Worm (Caenorhabditis elegans) whole organism, midembryonic: Measurements from ENCODE around the gene syx-2.
A peak's percentile ranks its signal among the peaks of the same experiment; 100 is the strongest.

ENCODE experiments used
- T22C8.4 ChIP-seq: fragments of 200-800 bp; sonication (Bioruptor generic); IDR thresholded peaks from 2 replicates; pipeline ENCODE4 v1.3.6; 2022; ENCODE audit warnings: missing genetic modification characterization, missing compliant biosample characterization
- cog-1 ChIP-seq: sonication (generic microtip); optimal IDR thresholded peaks from 2 replicates; lab custom pipeline; 2016; ENCODE audit warnings: missing genetic modification characterization, missing compliant biosample characterization
- flt-1 ChIP-seq: fragments of 200-800 bp; sonication (Bioruptor generic); IDR thresholded peaks from 2 replicates; pipeline ENCODE4 v1.3.6; 2022; ENCODE audit warnings: missing genetic modification characterization, missing compliant biosample characterization
- klf-2 ChIP-seq: fragments of 200-800 bp; sonication (Bioruptor generic); conservative IDR thresholded peaks from 2 replicates; pipeline ENCODE4 v1.3.6; 2022; ENCODE audit warnings: missing genetic modification reagents, missing genetic modification characterization, missing compliant biosample characterization
- med-1 ChIP-seq: sonication (generic microtip); optimal IDR thresholded peaks from 2 replicates; lab custom pipeline; 2017; ENCODE audit warnings: missing genetic modification characterization, mild to moderate bottlenecking, missing compliant biosample characterization, antibody characterized with exemption, missing genetic modification reagents; ENCODE audit not compliant: insufficient read depth
- ref-1 ChIP-seq: fragments of 200-800 bp; sonication (Bioruptor generic); conservative IDR thresholded peaks from 2 replicates; pipeline ENCODE4 v1.3.6; 2022; ENCODE audit warnings: missing genetic modification reagents, missing genetic modification characterization, missing compliant biosample characterization
- tab-1 ChIP-seq: fragments of 200-800 bp; sonication (Bioruptor generic); IDR thresholded peaks from 2 replicates; pipeline ENCODE4 v1.3.6; 2022; ENCODE audit warnings: missing genetic modification characterization, missing compliant biosample characterization
- ztf-23 ChIP-seq: fragments of 200-800 bp; sonication (Bioruptor generic); IDR thresholded peaks from 2 replicates; pipeline ENCODE4 v1.3.6; 2022; ENCODE audit warnings: missing genetic modification reagents, missing genetic modification characterization, missing compliant biosample characterization
- ztf-29 ChIP-seq: fragments of 200-800 bp; sonication (Bioruptor generic); IDR thresholded peaks from 2 replicates; pipeline ENCODE4 v1.3.6; 2022; ENCODE audit warnings: missing genetic modification reagents, missing genetic modification characterization, missing compliant biosample characterization

syx-2 gene

ce11 chrX:13959849-13960248 lies at the start of gene syx-2:
Gene syx-2, plus strand, starts transcription at chrX:13960149.
- TF ChIP-seq ztf-29 (no peak), klf-2 (GFP tag; lab: Robert Waterston, UW) (no peak), cog-1 (no peak), tab-1 (no peak), flt-1 (GFP tag; lab: Robert Waterston, UW) (no peak), med-1 (GFP tag; lab: Kevin White, UChicago) (no peak), ref-1 (no peak), ztf-23 (no peak), T22C8.4 (GFP tag; lab: Robert Waterston, UW) (no peak)

- no peak for TF ChIP-seq cog-1
- no peak for TF ChIP-seq ztf-29
- TF ChIP-seq tab-1 = no peak
- no peak for TF ChIP-seq klf-2 (GFP tag; lab: Robert Waterston, UW)
- TF ChIP-seq T22C8.4 (GFP tag; lab: Robert Waterston, UW) = no peak
- no peak for TF ChIP-seq med-1 (GFP tag; lab: Kevin White, UChicago)
- TF ChIP-seq ref-1 = no peak
- TF ChIP-seq flt-1 (GFP tag; lab: Robert Waterston, UW) = no peak
- TF ChIP-seq ztf-23 = no peak
These were observed 46.3 kb upstream of the syx-2 start for ce11 chrX:13913641-13914040.

ce11 chrX:13914289-13914688 lies 45.7 kb upstream of the syx-2 start, which contains the start of gene Y26E6A.2:
Gene Y26E6A.2, minus strand, starts transcription at chrX:13914389.
- TF ChIP-seq flt-1 (GFP tag; lab: Robert Waterston, UW) (no peak), klf-2 (GFP tag; lab: Robert Waterston, UW) (no peak), tab-1 (no peak), med-1 (GFP tag; lab: Kevin White, UChicago) (no peak), ztf-29 (no peak), ref-1 (no peak), cog-1 (no peak), T22C8.4 (GFP tag; lab: Robert Waterston, UW) (no peak), ztf-23 (no peak)

ce11 chrX:13917121-13917755 lies 42.7 kb upstream of the syx-2 start, which contains the start of gene ekl-5:
Gene ekl-5, minus strand, starts transcription at chrX:13917171.
- no peak for TF ChIP-seq med-1 (GFP tag; lab: Kevin White, UChicago)
- TF ChIP-seq ref-1 = no peak
- no peak for TF ChIP-seq tab-1
- TF ChIP-seq T22C8.4 (GFP tag; lab: Robert Waterston, UW) = peak; percentile 82
- TF ChIP-seq flt-1 (GFP tag; lab: Robert Waterston, UW) = no peak
- no peak for TF ChIP-seq klf-2 (GFP tag; lab: Robert Waterston, UW)
- TF ChIP-seq ztf-23 = no peak
- TF ChIP-seq ztf-29 = no peak
- TF ChIP-seq cog-1 = peak; percentile 34

ce11 chrX:13918143-13918542 lies 41.8 kb upstream of the syx-2 start:
- TF ChIP-seq tab-1 (no peak), ztf-23 (no peak), flt-1 (GFP tag; lab: Robert Waterston, UW) (no peak), ztf-29 (no peak)

ce11 chrX:13920374-13920986 lies 39.5 kb upstream of the syx-2 start:
- no peak for TF ChIP-seq tab-1
- TF ChIP-seq ztf-29 = 0 out of 2 replicates have a peak, but pooled peaks have one; percentile 9

- no peak for TF ChIP-seq ztf-29
- no peak for TF ChIP-seq klf-2 (GFP tag; lab: Robert Waterston, UW)
- no peak for TF ChIP-seq tab-1
- TF ChIP-seq ref-1 = no peak
- no peak for TF ChIP-seq ztf-23
- TF ChIP-seq med-1 (GFP tag; lab: Kevin White, UChicago) = no peak
- TF ChIP-seq cog-1 = no peak
- no peak for TF ChIP-seq T22C8.4 (GFP tag; lab: Robert Waterston, UW)
- no peak for TF ChIP-seq flt-1 (GFP tag; lab: Robert Waterston, UW)
These were observed 33.9 kb upstream of the syx-2 start, which contains the start of gene meg-2 for ce11 chrX:13926029-13926428. Gene meg-2, minus strand, starts transcription at chrX:13926129.

ce11 chrX:13928532-13928931 lies 31.4 kb upstream of the syx-2 start:
- TF ChIP-seq med-1 (GFP tag; lab: Kevin White, UChicago) (no peak), flt-1 (GFP tag; lab: Robert Waterston, UW) (no peak), T22C8.4 (GFP tag; lab: Robert Waterston, UW) (no peak), ztf-23 (no peak), ztf-29 (no peak), cog-1 (no peak), tab-1 (no peak), klf-2 (GFP tag; lab: Robert Waterston, UW) (no peak), ref-1 (no peak)

ce11 chrX:13929534-13929933 lies 30.4 kb upstream of the syx-2 start, which contains the start of gene meg-1:
Gene meg-1, minus strand, starts transcription at chrX:13929634.
- no peak for TF ChIP-seq ref-1
- TF ChIP-seq ztf-29 = no peak
- no peak for TF ChIP-seq med-1 (GFP tag; lab: Kevin White, UChicago)
- TF ChIP-seq T22C8.4 (GFP tag; lab: Robert Waterston, UW) = no peak
- no peak for TF ChIP-seq klf-2 (GFP tag; lab: Robert Waterston, UW)
- TF ChIP-seq tab-1 = no peak
- TF ChIP-seq flt-1 (GFP tag; lab: Robert Waterston, UW) = no peak

- TF ChIP-seq flt-1 (GFP tag; lab: Robert Waterston, UW) (no peak), T22C8.4 (GFP tag; lab: Robert Waterston, UW) (no peak), klf-2 (GFP tag; lab: Robert Waterston, UW) (no peak), cog-1 (no peak), ztf-23 (no peak)
These were observed 25.4 kb upstream of the syx-2 start, which contains the start of gene elt-3 for ce11 chrX:13934574-13934973. Gene elt-3, plus strand, starts transcription at chrX:13934874.
